Worm (Caenorhabditis elegans) whole organism, young adult: ENCODE results near the gene egl-46.

ENCODE experiments used
- C17E4.6 ChIP-seq: fragments of 200-800 bp; sonication (Bioruptor generic); IDR thresholded peaks from 2 replicates; pipeline ENCODE4 v1.3.6; 2022; ENCODE audit warnings: missing genetic modification reagents, missing genetic modification characterization, missing compliant biosample characterization
- F39B2.1 ChIP-seq: fragments of 200-800 bp; sonication (Bioruptor generic); IDR thresholded peaks from 2 replicates; pipeline ENCODE4 v1.3.6; 2022; ENCODE audit warnings: missing genetic modification reagents, missing genetic modification characterization, missing compliant biosample characterization
- F57C9.4 ChIP-seq: sonication (generic microtip); optimal IDR thresholded peaks from 2 replicates; lab custom pipeline; 2017; ENCODE audit warnings: mild to moderate bottlenecking, missing genetic modification characterization, missing compliant biosample characterization
- K12H6.12 ChIP-seq: fragments of 200-800 bp; sonication (Bioruptor generic); optimal IDR thresholded peaks from 2 replicates; lab custom pipeline; 2018; ENCODE audit warnings: mild to moderate bottlenecking, missing genetic modification characterization, missing compliant biosample characterization
- Y56A3A.18 ChIP-seq: fragments of 200-800 bp; sonication (Bioruptor generic); IDR thresholded peaks from 2 replicates; pipeline ENCODE4 v1.3.6; 2022; ENCODE audit warnings: missing genetic modification reagents, missing genetic modification characterization, missing compliant biosample characterization
- ama-1 ChIP-seq, 3 experiments: fragments of 150-350 bp in 1 of 3; sonication (generic microtip) in 2 of 3; optimal IDR thresholded peaks; 2 replicates each; lab custom pipeline; 2014 to 2018; ENCODE audit warnings: missing biosample characterization in 2 of 3, missing genetic modification characterization in 2 of 3, missing genetic modification reagents in 2 of 3
- aptf-2 ChIP-seq: fragments of 200-800 bp; sonication (Bioruptor generic); conservative IDR thresholded peaks from 2 replicates; pipeline ENCODE4 v1.3.6; 2022; ENCODE audit warnings: missing genetic modification reagents, missing genetic modification characterization, missing compliant biosample characterization
- egl-18 ChIP-seq: fragments of 200-800 bp; sonication (Bioruptor generic); IDR thresholded peaks from 2 replicates; pipeline ENCODE4 v1.3.6; 2022; ENCODE audit warnings: missing genetic modification reagents, missing genetic modification characterization, missing compliant biosample characterization
- nfya-1 ChIP-seq: sonication (generic microtip); optimal IDR thresholded peaks from 2 replicates; lab custom pipeline; 2017; ENCODE audit warnings: antibody characterized with exemption, missing compliant biosample characterization, missing genetic modification characterization, borderline replicate concordance; ENCODE audit not compliant: insufficient read depth
- pbrm-1 ChIP-seq: fragments of 200-800 bp; sonication (Bioruptor generic); IDR thresholded peaks from 2 replicates; pipeline ENCODE4 v1.3.6; 2022; ENCODE audit warnings: missing genetic modification reagents, missing genetic modification characterization, missing compliant biosample characterization
- snpc-1.3 ChIP-seq: sonication (generic microtip); optimal IDR thresholded peaks from 2 replicates; lab custom pipeline; 2017; ENCODE audit warnings: missing genetic modification characterization, mild to moderate bottlenecking, missing compliant biosample characterization, antibody characterized with exemption, moderate library complexity, missing genotype, missing genetic modification reagents; ENCODE audit not compliant: insufficient read depth
- sptf-2 ChIP-seq: fragments of 200-800 bp; sonication (Bioruptor generic); optimal IDR thresholded peaks from 2 replicates; lab custom pipeline; 2018; ENCODE audit warnings: mild to moderate bottlenecking, missing genetic modification characterization, missing compliant biosample characterization

- no peak for TF ChIP-seq sptf-2 (GFP tag; lab: Kevin White, UChicago)
- no peak for TF ChIP-seq aptf-2 (GFP tag; lab: Robert Waterston, UW)
- TF ChIP-seq K12H6.12 (tag; lab: Kevin White, UChicago): no peak
- no peak for TF ChIP-seq snpc-1.3 (tag; lab: Kevin White, UChicago)
- TF ChIP-seq F39B2.1 (GFP tag; lab: Robert Waterston, UW): no peak
- TF ChIP-seq F57C9.4 (tag; lab: Kevin White, UChicago): no peak
- TF ChIP-seq ama-1 (optimal IDR thresholded peaks at IDR 0.05; lab: Kevin White, UChicago): no peak
- TF ChIP-seq ama-1 (GFP tag; optimal IDR thresholded peaks at IDR 0.05; lab: Kevin White, UChicago): no peak
- no peak for TF ChIP-seq pbrm-1
- no peak for TF ChIP-seq C17E4.6
- TF ChIP-seq egl-18 (GFP tag; lab: Robert Waterston, UW): no peak
- no peak for TF ChIP-seq Y56A3A.18
- no peak for TF ChIP-seq nfya-1
These were observed 25.4 kb upstream of the egl-46 start, which contains the start of gene W02F12.4 for ce11 chrV:6706771-6707170.
